Fruit fly (Drosophila melanogaster) whole organism, embryonic: ENCODE data around the gene CSN5.
A peak's percentile ranks its signal among the peaks of the same experiment; 100 is the strongest.

Experiments
- Atf3 ChIP-seq: fragments of 200-800 bp; sonication (Bioruptor generic); optimal IDR thresholded peaks from 3 replicates; lab custom pipeline; 2016; ENCODE audit warnings: missing biosample characterization, missing genetic modification characterization
- CG11093 ChIP-seq: fragments of 200-800 bp; sonication (Bioruptor generic); IDR thresholded peaks from 3 replicates; pipeline ENCODE4 v1.3.6; 2022; ENCODE audit warnings: missing biosample characterization, missing genetic modification characterization
- CG11247 ChIP-seq: fragments of 200-800 bp; sonication (Bioruptor generic); IDR thresholded peaks from 2 replicates; pipeline ENCODE4 v1.3.6; 2022; ENCODE audit warnings: missing biosample characterization, missing genetic modification characterization
- CG12071 ChIP-seq: fragments of 200-800 bp; sonication (Bioruptor generic); optimal IDR thresholded peaks from 3 replicates; lab custom pipeline; 2018; ENCODE audit warnings: missing biosample characterization, mild to moderate bottlenecking, missing genetic modification characterization
- CG15514 ChIP-seq: fragments of 200-800 bp; sonication (Bioruptor generic); optimal IDR thresholded peaks from 3 replicates; lab custom pipeline; 2017; ENCODE audit warnings: missing biosample characterization, missing genetic modification characterization, mild to moderate bottlenecking, moderate library complexity, missing genetic modification reagents
- CG16863 ChIP-seq: fragments of 200-800 bp; sonication (Bioruptor generic); optimal IDR thresholded peaks from 3 replicates; lab custom pipeline; 2016; ENCODE audit warnings: missing biosample characterization, missing genetic modification characterization
- CG17186 ChIP-seq: fragments of 200-800 bp; sonication (Bioruptor generic); optimal IDR thresholded peaks from 3 replicates; lab custom pipeline; 2017; ENCODE audit warnings: missing biosample characterization, missing genetic modification reagents, missing genetic modification characterization
- CG18476 ChIP-seq: fragments of 200-800 bp; sonication (Bioruptor generic); optimal IDR thresholded peaks from 2 replicates; lab custom pipeline; 2016; ENCODE audit warnings: missing biosample characterization, mild to moderate bottlenecking, missing genetic modification characterization
- CG30403 ChIP-seq: fragments of 200-800 bp; sonication (Bioruptor generic); optimal IDR thresholded peaks from 3 replicates; lab custom pipeline; 2016; ENCODE audit warnings: missing biosample characterization, missing genetic modification characterization
- CG4328 ChIP-seq: fragments of 200-800 bp; sonication (Bioruptor generic); optimal IDR thresholded peaks from 3 replicates; lab custom pipeline; 2017; ENCODE audit warnings: missing biosample characterization, missing genetic modification reagents, missing genetic modification characterization
- CG4360 ChIP-seq: fragments of 200-800 bp; sonication (Bioruptor generic); IDR thresholded peaks from 2 replicates; pipeline ENCODE4 v1.3.6; 2022; ENCODE audit warnings: missing biosample characterization, missing genetic modification characterization
- CG4707 ChIP-seq: fragments of 200-800 bp; sonication (Bioruptor generic); optimal IDR thresholded peaks from 2 replicates; lab custom pipeline; 2018; ENCODE audit warnings: missing biosample characterization, mild to moderate bottlenecking, missing genetic modification characterization, moderate library complexity
- CG6175 ChIP-seq: fragments of 200-800 bp; sonication (Bioruptor generic); IDR thresholded peaks from 3 replicates; pipeline ENCODE4 v1.3.6; 2022; ENCODE audit warnings: missing biosample characterization, missing genetic modification characterization
- CG6765 ChIP-seq: fragments of 200-800 bp; sonication (Bioruptor generic); optimal IDR thresholded peaks from 3 replicates; lab custom pipeline; 2017; ENCODE audit warnings: missing biosample characterization, mild to moderate bottlenecking, missing genetic modification characterization
- CG8478 ChIP-seq: fragments of >200 bp; optimal IDR thresholded peaks from 2 replicates; lab custom pipeline; 2018
- CG9932 ChIP-seq: fragments of 200-800 bp; sonication (Bioruptor generic); IDR thresholded peaks from 2 replicates; pipeline ENCODE4 v1.3.6; 2022; ENCODE audit warnings: missing biosample characterization, missing genetic modification characterization
- D19A ChIP-seq: fragments of 200-800 bp; optimal IDR thresholded peaks from 3 replicates; lab custom pipeline; 2019; ENCODE audit warnings: missing biosample characterization, mild to moderate bottlenecking, missing genetic modification characterization, moderate library complexity
- Dip3 ChIP-seq: fragments of 200-800 bp; sonication (Bioruptor generic); optimal IDR thresholded peaks from 3 replicates; lab custom pipeline; 2016; ENCODE audit warnings: missing biosample characterization, missing genetic modification characterization
- Dref ChIP-seq: fragments of 200-800 bp; sonication (Bioruptor generic); IDR thresholded peaks from 2 replicates; pipeline ENCODE4 v1.3.6; 2022; ENCODE audit warnings: missing biosample characterization, missing genetic modification characterization
- Fer2 ChIP-seq: fragments of 200-800 bp; sonication (Bioruptor generic); optimal IDR thresholded peaks from 2 replicates; lab custom pipeline; 2018; ENCODE audit warnings: missing biosample characterization, mild to moderate bottlenecking, missing genetic modification characterization, moderate library complexity
- Lpt ChIP-seq: fragments of >200 bp; optimal IDR thresholded peaks from 2 replicates; lab custom pipeline; 2018; ENCODE audit warnings: missing biosample characterization, missing genetic modification characterization
- MESR4 ChIP-seq: fragments of 200-800 bp; sonication (Bioruptor generic); optimal IDR thresholded peaks from 2 replicates; lab custom pipeline; 2018; ENCODE audit warnings: missing biosample characterization, mild to moderate bottlenecking, missing genetic modification characterization, moderate library complexity
- Mrtf ChIP-seq: fragments of 200-800 bp; sonication (Bioruptor generic); IDR thresholded peaks from 3 replicates; pipeline ENCODE4 v1.3.6; 2022; ENCODE audit warnings: missing biosample characterization, missing genetic modification characterization
- PHDP ChIP-seq: fragments of 200-800 bp; sonication (Bioruptor generic); optimal IDR thresholded peaks from 3 replicates; lab custom pipeline; 2018; ENCODE audit warnings: missing biosample characterization, mild to moderate bottlenecking, missing genetic modification characterization, moderate library complexity
- Pdp1 ChIP-seq, 2 experiments: fragments of 200-800 bp; sonication (Bioruptor generic); optimal IDR thresholded peaks; 3 replicates each; lab custom pipeline; 2016; ENCODE audit warnings: missing biosample characterization in 2 of 2, missing genetic modification characterization in 2 of 2, mild to moderate bottlenecking in 1 of 2, moderate library complexity in 1 of 2
- Sin3A ChIP-seq: fragments of >200 bp; optimal IDR thresholded peaks from 2 replicates; lab custom pipeline; 2018
- Ssrp ChIP-seq: fragments of 200-800 bp; sonication (Bioruptor generic); optimal IDR thresholded peaks from 2 replicates; lab custom pipeline; 2018; ENCODE audit warnings: missing biosample characterization, mild to moderate bottlenecking, missing genetic modification characterization, moderate library complexity
- Xbp1 ChIP-seq: fragments of 200-800 bp; sonication (Bioruptor generic); optimal IDR thresholded peaks from 3 replicates; lab custom pipeline; 2016; ENCODE audit warnings: missing biosample characterization, mild to moderate bottlenecking, missing genetic modification characterization
- ac ChIP-seq: fragments of 200-800 bp; sonication (Bioruptor generic); optimal IDR thresholded peaks from 3 replicates; lab custom pipeline; 2017; ENCODE audit warnings: missing biosample characterization, mild to moderate bottlenecking, missing genetic modification characterization
- crc ChIP-seq: fragments of 200-800 bp; sonication (Bioruptor generic); optimal IDR thresholded peaks from 2 replicates; lab custom pipeline; 2016; ENCODE audit warnings: missing biosample characterization, missing genetic modification characterization
- danr ChIP-seq: fragments of 200-800 bp; sonication (Bioruptor generic); IDR thresholded peaks from 2 replicates; pipeline ENCODE4 v1.3.6; 2022; ENCODE audit warnings: missing biosample characterization, missing genetic modification characterization
- ems ChIP-seq: fragments of 200-800 bp; sonication (Bioruptor generic); optimal IDR thresholded peaks from 3 replicates; lab custom pipeline; 2016; ENCODE audit warnings: missing biosample characterization, missing genetic modification characterization
- esg ChIP-seq: fragments of 200-800 bp; sonication (Bioruptor generic); conservative IDR thresholded peaks from 2 replicates; pipeline ENCODE4 v1.3.6; 2022; ENCODE audit warnings: missing biosample characterization, missing genetic modification characterization
- ewg ChIP-seq: fragments of 200-800 bp; sonication (Bioruptor generic); optimal IDR thresholded peaks from 3 replicates; lab custom pipeline; 2017; ENCODE audit warnings: mild to moderate bottlenecking, missing biosample characterization, missing genetic modification reagents, missing genetic modification characterization
- gcm ChIP-seq: fragments of 200-800 bp; sonication (Bioruptor generic); optimal IDR thresholded peaks from 2 replicates; lab custom pipeline; 2019; ENCODE audit warnings: missing biosample characterization, mild to moderate bottlenecking, missing genetic modification characterization, moderate library complexity
- grau ChIP-seq: fragments of 200-800 bp; optimal IDR thresholded peaks from 3 replicates; lab custom pipeline; 2019; ENCODE audit warnings: missing biosample characterization, mild to moderate bottlenecking, missing genetic modification characterization, moderate library complexity
- jigr1 ChIP-seq: fragments of 200-800 bp; sonication (Bioruptor generic); IDR thresholded peaks from 3 replicates; pipeline ENCODE4 v1.3.6; 2022; ENCODE audit warnings: missing biosample characterization, missing genetic modification characterization
- ken ChIP-seq: fragments of 200-800 bp; sonication (Bioruptor generic); IDR thresholded peaks from 3 replicates; pipeline ENCODE4 v1.3.6; 2022; ENCODE audit warnings: missing biosample characterization, missing genetic modification characterization
- mam ChIP-seq: fragments of 200-800 bp; sonication (Bioruptor generic); optimal IDR thresholded peaks from 3 replicates; lab custom pipeline; 2016; ENCODE audit warnings: missing biosample characterization, missing genetic modification characterization
- mirr ChIP-seq: fragments of 200-800 bp; sonication (Bioruptor generic); optimal IDR thresholded peaks from 3 replicates; lab custom pipeline; 2018; ENCODE audit warnings: missing biosample characterization, mild to moderate bottlenecking, missing genetic modification characterization
- odd ChIP-seq: fragments of 200-800 bp; sonication (Bioruptor generic); optimal IDR thresholded peaks from 2 replicates; lab custom pipeline; 2017; ENCODE audit warnings: missing biosample characterization, mild to moderate bottlenecking, missing genetic modification characterization
- pho ChIP-seq: fragments of 200-800 bp; sonication (Bioruptor generic); optimal IDR thresholded peaks from 2 replicates; lab custom pipeline; 2016; ENCODE audit warnings: missing biosample characterization, missing genetic modification characterization
- pita ChIP-seq: fragments of 200-800 bp; sonication (Bioruptor generic); optimal IDR thresholded peaks from 2 replicates; lab custom pipeline; 2017; ENCODE audit warnings: missing biosample characterization, mild to moderate bottlenecking, missing genetic modification characterization
- schlank ChIP-seq: fragments of 200-800 bp; sonication (Bioruptor generic); optimal IDR thresholded peaks from 2 replicates; lab custom pipeline; 2018; ENCODE audit warnings: missing biosample characterization, mild to moderate bottlenecking, missing genetic modification characterization
- sens-2 ChIP-seq: fragments of 200-800 bp; sonication (Bioruptor generic); IDR thresholded peaks from 2 replicates; pipeline ENCODE4 v1.3.6; 2022; ENCODE audit warnings: missing biosample characterization, missing genetic modification characterization
- sob ChIP-seq: fragments of 200-800 bp; sonication (Bioruptor generic); IDR thresholded peaks from 2 replicates; pipeline ENCODE4 v1.3.6; 2022; ENCODE audit warnings: missing biosample characterization, missing genetic modification characterization
- tll ChIP-seq, 2 experiments: fragments of 200-800 bp in 1 of 2; fragments of >200 bp in 1 of 2; sonication (Bioruptor generic) in 1 of 2; optimal IDR thresholded peaks; 2 replicates each; lab custom pipeline; 2017 to 2019; ENCODE audit warnings: missing biosample characterization in 2 of 2, missing genetic modification characterization in 2 of 2, mild to moderate bottlenecking in 1 of 2, moderate library complexity in 1 of 2
- trem ChIP-seq: fragments of 200-800 bp; optimal IDR thresholded peaks from 3 replicates; lab custom pipeline; 2019; ENCODE audit warnings: missing biosample characterization, mild to moderate bottlenecking, missing genetic modification characterization, moderate library complexity
- usp ChIP-seq: fragments of >200 bp; optimal IDR thresholded peaks from 2 replicates; lab custom pipeline; 2017; ENCODE audit warnings: missing biosample characterization, missing genetic modification characterization
- vfl ChIP-seq: fragments of 200-800 bp; sonication (Bioruptor generic); optimal IDR thresholded peaks from 2 replicates; lab custom pipeline; 2016; ENCODE audit warnings: missing biosample characterization, missing genetic modification characterization

Gene CSN5

dm6 chr3R:16449187-16449973, 20.5 kb upstream of the CSN5 start (continued):
- no peak for TF ChIP-seq Dref
- no peak for TF ChIP-seq pita (GFP tag; lab: Kevin White, UChicago)
- TF ChIP-seq vfl (GFP tag; lab: Kevin White, UChicago): peak; percentile 51
- no peak for TF ChIP-seq Sin3A
- TF ChIP-seq D19A (tag; lab: Kevin White, UChicago): peak; percentile 92
- TF ChIP-seq Xbp1: peak; percentile 93
- TF ChIP-seq CG4360: peak; percentile 81
- peak; percentile 95 for TF ChIP-seq CG16863 (GFP tag; lab: Kevin White, UChicago)
- peak; percentile 93 for TF ChIP-seq CG30403 (GFP tag; lab: Kevin White, UChicago)
- TF ChIP-seq tll (GFP tag; optimal IDR thresholded peaks at IDR 0.05; lab: Kevin White, UChicago): no peak
- TF ChIP-seq CG12071 (GFP tag; lab: Kevin White, UChicago): peak; percentile 87
- TF ChIP-seq CG9932 (GFP tag; lab: Robert Waterston, UW): peak; percentile 78
- TF ChIP-seq Dip3: peak; percentile 78
- TF ChIP-seq CG8478: no peak
- peak; percentile 86 for TF ChIP-seq Fer2 (tag; lab: Kevin White, UChicago)
- peak; percentile 93 for TF ChIP-seq ems (GFP tag; lab: Kevin White, UChicago)
- peak; percentile 46 for TF ChIP-seq mirr
- no peak for TF ChIP-seq CG6765 (GFP tag; lab: Kevin White, UChicago)
- peak; percentile 91 for TF ChIP-seq jigr1 (GFP tag; lab: Robert Waterston, UW)
- peak; percentile 92 for TF ChIP-seq CG11247 (GFP tag; lab: Robert Waterston, UW)
- TF ChIP-seq danr: 0 out of 2 replicates have a peak, but pooled peaks have one; percentile 65
- TF ChIP-seq MESR4 (GFP tag; lab: Kevin White, UChicago): peak; percentile 19
- TF ChIP-seq CG11093 (GFP tag; lab: Robert Waterston, UW): peak; percentile 94
- peak; percentile 68; the same call in 2 of the 3 replicates for TF ChIP-seq CG6175 (GFP tag; lab: Robert Waterston, UW)
- TF ChIP-seq gcm (GFP tag; lab: Kevin White, UChicago): peak; percentile 85
- TF ChIP-seq Mrtf (GFP tag; lab: Robert Waterston, UW): peak; percentile 95
- TF ChIP-seq CG4328: peak; percentile 86
- peak; percentile 71 for TF ChIP-seq schlank
- TF ChIP-seq CG4707 (GFP tag; lab: Kevin White, UChicago): peak; percentile 90
- peak; percentile 61 for TF ChIP-seq pho (GFP tag; lab: Kevin White, UChicago)
- TF ChIP-seq Ssrp: peak; percentile 97
- TF ChIP-seq ken (GFP tag; lab: Robert Waterston, UW): peak; percentile 99
- peak; percentile 91 for TF ChIP-seq ewg (GFP tag; lab: Kevin White, UChicago)
- TF ChIP-seq esg (GFP tag; lab: Robert Waterston, UW): peak; percentile 91
- TF ChIP-seq CG15514: peak; percentile 15
- TF ChIP-seq CG18476 (GFP tag; lab: Kevin White, UChicago): peak; percentile 85
- TF ChIP-seq ac (GFP tag; lab: Kevin White, UChicago): peak; percentile 86
- TF ChIP-seq Lpt: no peak
- TF ChIP-seq odd (GFP tag; lab: Kevin White, UChicago): peak; percentile 56
- TF ChIP-seq mam (GFP tag; lab: Kevin White, UChicago): peak; percentile 90
- peak; percentile 95 for TF ChIP-seq Atf3 (GFP tag; lab: Kevin White, UChicago)
- TF ChIP-seq sob (GFP tag; lab: Robert Waterston, UW): peak; percentile 91
- TF ChIP-seq CG17186 (GFP tag; lab: Kevin White, UChicago): peak; percentile 55
- peak; percentile 92 for TF ChIP-seq grau (tag; lab: Kevin White, UChicago)
- TF ChIP-seq PHDP: peak; percentile 90
- peak; percentile 91 for TF ChIP-seq trem
- TF ChIP-seq usp (GFP tag; lab: Kevin White, UChicago): no peak
- peak; percentile 91 to 95 for TF ChIP-seq Pdp1 (GFP tag; optimal IDR thresholded peaks at IDR 0.05; lab: Kevin White, UChicago)
- peak; percentile 96 for TF ChIP-seq sens-2 (GFP tag; lab: Robert Waterston, UW)
- TF ChIP-seq crc (GFP tag; lab: Kevin White, UChicago): peak; percentile 84
